Worm (Caenorhabditis elegans): Measurements from ENCODE around the gene H41C03.2.

DNA sequence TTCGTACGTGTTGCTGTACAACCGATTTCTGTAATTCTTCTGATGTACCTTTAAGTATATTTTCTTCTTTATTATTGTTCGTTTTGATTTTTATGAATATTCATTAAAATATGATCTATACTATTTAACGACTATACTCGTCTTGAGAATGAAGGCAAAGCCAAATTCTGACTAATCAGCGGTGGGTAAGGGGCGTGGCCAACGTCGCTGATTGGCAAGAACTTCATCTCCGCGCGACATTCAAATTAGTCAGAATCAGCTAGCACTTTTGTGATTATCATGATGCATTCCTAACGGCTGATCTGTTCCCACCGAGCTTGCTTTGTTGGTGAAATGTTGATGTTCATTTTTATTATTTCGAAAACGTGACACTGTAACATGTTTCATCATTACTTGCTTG lies 15.0 kb upstream of the H41C03.2 start:
- no peak for TF ChIP-seq ceh-9 (tag; optimal IDR thresholded peaks at IDR 0.05)
- no peak for TF ChIP-seq ceh-82 (tag; optimal IDR thresholded peaks at IDR 0.05)
- TF ChIP-seq nhr-77 (tag; optimal IDR thresholded peaks at IDR 0.05) = no peak

All from whole organism, L3 larva.